Worm (Caenorhabditis elegans) whole organism, late embryonic: ENCODE results near the gene col-91.

Experiments
- F13H6.1 ChIP-seq: sonication (generic microtip); optimal IDR thresholded peaks from 2 replicates; lab custom pipeline; 2016; ENCODE audit warnings: missing genetic modification characterization, missing compliant biosample characterization
- K02D7.2 ChIP-seq: sonication (generic microtip); optimal IDR thresholded peaks from 2 replicates; lab custom pipeline; 2017; ENCODE audit warnings: mild to moderate bottlenecking, missing genetic modification characterization, missing compliant biosample characterization
- Y22D7AL.16 ChIP-seq: sonication (generic microtip); optimal IDR thresholded peaks from 2 replicates; lab custom pipeline; 2016; ENCODE audit warnings: missing genetic modification characterization, missing compliant biosample characterization
- ceh-14 ChIP-seq: sonication (generic microtip); optimal IDR thresholded peaks from 2 replicates; lab custom pipeline; 2016; ENCODE audit warnings: missing genotype, missing genetic modification characterization, missing compliant biosample characterization
- ceh-24 ChIP-seq: sonication (generic microtip); optimal IDR thresholded peaks from 2 replicates; lab custom pipeline; 2016; ENCODE audit warnings: mild to moderate bottlenecking, missing genetic modification characterization, missing compliant biosample characterization
- ceh-31 ChIP-seq: sonication (generic microtip); optimal IDR thresholded peaks from 2 replicates; lab custom pipeline; 2016; ENCODE audit warnings: missing genetic modification characterization, missing compliant biosample characterization
- che-1 ChIP-seq: sonication (generic microtip); optimal IDR thresholded peaks from 2 replicates; lab custom pipeline; 2016; ENCODE audit warnings: mild to moderate bottlenecking, missing genetic modification characterization, missing compliant biosample characterization
- dve-1 ChIP-seq: sonication (generic microtip); optimal IDR thresholded peaks from 2 replicates; lab custom pipeline; 2017; ENCODE audit warnings: antibody characterized with exemption, mild to moderate bottlenecking, missing genetic modification characterization, missing compliant biosample characterization
- elt-2 ChIP-seq: sonication (generic microtip); optimal IDR thresholded peaks from 2 replicates; lab custom pipeline; 2016; ENCODE audit warnings: missing genetic modification reagents, missing genetic modification characterization, missing compliant biosample characterization
- elt-4 ChIP-seq: sonication (generic microtip); optimal IDR thresholded peaks from 2 replicates; lab custom pipeline; 2016; ENCODE audit warnings: missing genetic modification characterization, missing compliant biosample characterization
- fkh-6 ChIP-seq: sonication (generic microtip); optimal IDR thresholded peaks from 2 replicates; lab custom pipeline; 2016; ENCODE audit warnings: missing genetic modification characterization, missing compliant biosample characterization
- hlh-13 ChIP-seq: fragments of 200-800 bp; sonication (Bioruptor generic); optimal IDR thresholded peaks from 2 replicates; lab custom pipeline; 2018; ENCODE audit warnings: mild to moderate bottlenecking, missing genetic modification characterization, missing compliant biosample characterization
- hlh-30 ChIP-seq: sonication (generic microtip); optimal IDR thresholded peaks from 2 replicates; lab custom pipeline; 2017; ENCODE audit warnings: antibody characterized with exemption, missing genetic modification characterization, missing compliant biosample characterization; ENCODE audit not compliant: insufficient read depth
- nfya-1 ChIP-seq: sonication (generic microtip); optimal IDR thresholded peaks from 2 replicates; lab custom pipeline; 2017; ENCODE audit warnings: missing genetic modification characterization, mild to moderate bottlenecking, missing compliant biosample characterization, antibody characterized with exemption, moderate library complexity
- pag-3 ChIP-seq: sonication (generic microtip); optimal IDR thresholded peaks from 2 replicates; lab custom pipeline; 2016; ENCODE audit warnings: missing compliant biosample characterization, missing genetic modification characterization, borderline replicate concordance
- pha-2 ChIP-seq: sonication (generic microtip); optimal IDR thresholded peaks from 2 replicates; lab custom pipeline; 2017; ENCODE audit warnings: mild to moderate bottlenecking, missing genetic modification characterization, missing compliant biosample characterization
- pros-1 ChIP-seq: fragments of 150-350 bp; optimal IDR thresholded peaks from 2 replicates; lab custom pipeline; 2014; ENCODE audit warnings: missing biosample characterization, missing genetic modification reagents, missing genetic modification characterization
- ref-2 ChIP-seq: sonication (generic microtip); optimal IDR thresholded peaks from 2 replicates; lab custom pipeline; 2016; ENCODE audit warnings: missing genetic modification characterization, missing compliant biosample characterization
- sdc-2 ChIP-seq: sonication (generic microtip); optimal IDR thresholded peaks from 2 replicates; lab custom pipeline; 2016; ENCODE audit warnings: missing genotype, missing genetic modification characterization, missing compliant biosample characterization
- sox-2 ChIP-seq: fragments of 200-800 bp; sonication (Bioruptor generic); IDR thresholded peaks from 2 replicates; pipeline ENCODE4 v1.3.6; 2022; ENCODE audit warnings: missing genetic modification reagents, missing genetic modification characterization, missing compliant biosample characterization
- syd-9 ChIP-seq: sonication (generic microtip); optimal IDR thresholded peaks from 2 replicates; lab custom pipeline; 2016; ENCODE audit warnings: mild to moderate bottlenecking, missing genetic modification characterization, moderate library complexity, missing compliant biosample characterization
- unc-3 ChIP-seq, 2 experiments: fragments of 200-800 bp in 1 of 2; sonication (Bioruptor generic) in 1 of 2; sonication (generic microtip) in 1 of 2; conservative IDR thresholded peaks in 1 of 2; optimal IDR thresholded peaks in 1 of 2; 2 replicates each; pipeline versions ENCODE4 v1.3.6 to Lab custom; 2016 to 2022; ENCODE audit warnings: missing compliant biosample characterization in 2 of 2, missing genetic modification characterization in 2 of 2, missing genetic modification reagents in 1 of 2
- unc-86 ChIP-seq: sonication (generic microtip); optimal IDR thresholded peaks from 2 replicates; lab custom pipeline; 2016; ENCODE audit warnings: missing genetic modification characterization, missing compliant biosample characterization
- zip-5 ChIP-seq: sonication (generic microtip); optimal IDR thresholded peaks from 2 replicates; lab custom pipeline; 2016; ENCODE audit warnings: missing genetic modification characterization, missing compliant biosample characterization

The col-91 gene

DNA sequence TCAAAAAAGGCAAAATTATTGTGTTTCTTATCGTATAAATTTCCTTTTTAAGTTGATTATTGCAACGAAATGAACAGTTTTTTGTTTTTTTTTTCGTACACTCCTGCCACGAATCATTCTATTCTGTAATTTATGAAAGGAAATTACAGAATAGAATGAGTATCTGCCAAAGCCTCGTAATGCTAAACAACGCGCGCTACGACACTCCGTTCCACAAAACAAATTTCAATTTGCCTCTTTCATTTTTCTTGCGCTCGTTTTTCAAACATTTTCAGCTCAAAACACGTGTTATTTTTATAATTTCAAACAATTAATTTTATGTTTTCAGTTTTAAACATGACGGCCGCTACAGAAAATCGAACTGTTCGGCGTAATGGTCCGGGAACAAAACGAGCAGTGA is 38.7 kb downstream of the col-91 start, which contains the start of gene mob-4:
mob-4 (plus strand) TSS at position 329 of the 400 bp plus-strand sequence.
- no peak for TF ChIP-seq syd-9 (tag; lab: Kevin White, UChicago)
- no peak for TF ChIP-seq ref-2 (tag; lab: Kevin White, UChicago)
- no peak for TF ChIP-seq dve-1 (tag; lab: Kevin White, UChicago)
- TF ChIP-seq pag-3 (tag; lab: Kevin White, UChicago), result no peak
- TF ChIP-seq pha-2 (tag; lab: Kevin White, UChicago), result no peak
- no peak for TF ChIP-seq ceh-24
- no peak for TF ChIP-seq zip-5
- TF ChIP-seq che-1 (tag; lab: Kevin White, UChicago), result no peak
- no peak for TF ChIP-seq hlh-30 (tag; lab: Kevin White, UChicago)
- no peak for TF ChIP-seq Y22D7AL.16 (tag; lab: Kevin White, UChicago)
- TF ChIP-seq ceh-14 (tag; lab: Kevin White, UChicago), result no peak
- TF ChIP-seq unc-3 (GFP tag; conservative IDR thresholded peaks at IDR 0.05; lab: Robert Waterston, UW), result no peak
- TF ChIP-seq unc-3 (tag; optimal IDR thresholded peaks at IDR 0.05; lab: Kevin White, UChicago), result no peak
- TF ChIP-seq pros-1, result no peak
- no peak for TF ChIP-seq sdc-2

DNA sequence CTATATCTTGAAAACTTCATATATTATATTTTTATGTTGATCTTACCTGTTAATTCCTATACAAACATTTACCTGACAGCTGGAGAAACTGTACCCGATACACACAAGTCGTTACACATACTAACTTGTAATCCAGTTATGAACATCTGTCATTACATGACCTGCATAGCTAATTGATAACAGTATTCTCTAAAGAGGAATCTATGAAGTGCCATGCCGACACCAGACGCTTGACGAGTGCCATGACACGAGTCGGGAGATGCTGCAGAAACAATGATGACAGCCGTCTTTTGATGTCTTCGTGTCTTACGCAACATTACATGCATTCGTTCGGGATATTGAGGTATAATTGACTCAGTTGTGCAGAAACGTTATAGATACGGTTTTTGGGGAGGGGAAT is 43.4 kb downstream of the col-91 start:
- no peak for TF ChIP-seq pha-2 (tag; lab: Kevin White, UChicago)
- TF ChIP-seq unc-86 (tag; lab: Kevin White, UChicago), result peak; percentile 38

- TF ChIP-seq fkh-6 (tag; lab: Kevin White, UChicago) (no peak), elt-4 (tag; lab: Kevin White, UChicago) (no peak), Y22D7AL.16 (tag; lab: Kevin White, UChicago) (no peak), pros-1 (no peak), hlh-13 (GFP tag; lab: Kevin White, UChicago) (no peak), sox-2 (GFP tag; lab: Robert Waterston, UW) (peak; percentile 24), K02D7.2 (tag; lab: Kevin White, UChicago) (no peak), ceh-31 (tag; lab: Kevin White, UChicago) (peak; percentile 75), F13H6.1 (tag; lab: Kevin White, UChicago) (no peak)
Observed at ce11 chrIII:8217919-8218318, 45.5 kb downstream of the col-91 start, which contains the start of gene C30A5.16. Gene C30A5.16, plus strand, starts transcription at chrIII:8218219.

DNA sequence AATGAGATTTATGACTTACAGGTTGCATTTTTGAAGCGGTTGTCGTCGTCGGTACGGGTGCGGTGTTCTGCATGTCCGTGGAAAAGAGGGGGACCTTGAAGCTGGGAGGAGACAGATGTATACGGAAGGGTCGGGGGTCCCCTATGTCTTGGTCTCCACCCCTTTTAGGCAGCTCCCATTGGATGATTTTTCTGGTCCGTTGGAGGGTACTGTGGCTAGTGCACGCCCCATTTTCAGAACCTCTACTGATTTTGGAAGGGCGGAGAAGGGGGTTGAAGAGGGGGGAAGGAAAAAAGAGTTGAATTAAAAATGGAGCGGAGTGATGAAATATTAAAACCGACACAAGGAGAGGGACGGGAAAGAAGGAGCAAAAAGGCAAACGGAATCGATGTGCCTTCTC is 47.2 kb downstream of the col-91 start, which contains the start of gene unc-86:
unc-86 (minus strand) TSS at position 113 of the 400 bp plus-strand sequence.
- TF ChIP-seq ceh-31 (tag; lab: Kevin White, UChicago) (peak; percentile 53), dve-1 (tag; lab: Kevin White, UChicago) (no peak), elt-2 (no peak), nfya-1 (peak; percentile 64), unc-86 (tag; lab: Kevin White, UChicago) (peak; percentile 25)
